Worm (Caenorhabditis elegans): ENCODE results near the gene pals-18.

DNA sequence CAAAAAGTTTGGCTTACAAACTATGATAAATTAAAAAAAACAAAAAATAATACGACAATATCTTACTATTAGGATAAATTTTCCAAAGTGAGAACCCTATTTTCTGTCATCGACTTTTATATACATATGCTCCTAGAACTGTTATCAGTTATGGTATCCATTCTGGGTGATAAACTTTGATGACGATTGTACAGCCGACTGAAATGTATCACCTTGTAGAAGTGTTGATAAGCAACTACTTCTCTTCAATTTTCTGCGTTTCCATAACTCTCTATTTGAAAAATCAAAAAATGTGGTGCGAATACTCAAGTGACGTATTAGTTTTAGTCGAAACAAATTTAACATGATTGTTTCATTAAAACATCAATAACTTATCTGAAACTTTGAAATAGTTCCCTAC is 13.2 kb upstream of the pals-18 start:
- TF ChIP-seq snpc-4 (tag; optimal IDR thresholded peaks at IDR 0.05) (no peak), nhr-77 (tag; optimal IDR thresholded peaks at IDR 0.05) (no peak), R02D3.7 (tag; optimal IDR thresholded peaks at IDR 0.05) (no peak), mdl-1 (tag; optimal IDR thresholded peaks at IDR 0.05) (no peak), ceh-16 (tag; optimal IDR thresholded peaks at IDR 0.05) (no peak), unc-62 (GFP tag; optimal IDR thresholded peaks at IDR 0.05) (no peak), alr-1 (tag; optimal IDR thresholded peaks at IDR 0.05) (no peak), zag-1 (tag; optimal IDR thresholded peaks at IDR 0.05) (no peak), mbf-1 (tag; optimal IDR thresholded peaks at IDR 0.05) (no peak), nhr-25 (tag; optimal IDR thresholded peaks at IDR 0.05) (no peak), elt-1 (tag; optimal IDR thresholded peaks at IDR 0.05) (no peak), nhr-237 (tag; optimal IDR thresholded peaks at IDR 0.05) (no peak)

Data from whole organism, L2 larva.